Worm (Caenorhabditis elegans): Measurements from ENCODE around the gene srt-55.

The srt-55 gene

ce11 chrIII:10106390-10106789 lies at the start of gene srt-55:
Gene srt-55, minus strand, starts transcription at chrIII:10106490.
- TF ChIP-seq him-1 (tag; optimal IDR thresholded peaks at IDR 0.05), result no peak
- no peak for TF ChIP-seq W03F9.2 (tag; optimal IDR thresholded peaks at IDR 0.05)
- TF ChIP-seq dao-5 (tag; optimal IDR thresholded peaks at IDR 0.05), result no peak

ce11 chrIII:10154993-10155392 lies 48.7 kb upstream of the srt-55 start:
- no peak for TF ChIP-seq him-1 (tag; optimal IDR thresholded peaks at IDR 0.05)

- TF ChIP-seq him-1 (tag; optimal IDR thresholded peaks at IDR 0.05), result peak; percentile 50
- TF ChIP-seq dao-5 (tag; optimal IDR thresholded peaks at IDR 0.05), result no peak
Observed at ce11 chrIII:10153003-10153402, 46.7 kb upstream of the srt-55 start.

- TF ChIP-seq W03F9.2 (tag; optimal IDR thresholded peaks at IDR 0.05) (no peak), him-1 (tag; optimal IDR thresholded peaks at IDR 0.05) (no peak), dao-5 (tag; optimal IDR thresholded peaks at IDR 0.05) (no peak)
Observed at ce11 chrIII:10152495-10152894, 46.2 kb upstream of the srt-55 start, which contains the start of gene nac-3. Gene nac-3, plus strand, starts transcription at chrIII:10152795.

- TF ChIP-seq W03F9.2 (tag; optimal IDR thresholded peaks at IDR 0.05), result no peak
- TF ChIP-seq him-1 (tag; optimal IDR thresholded peaks at IDR 0.05), result peak; percentile 70
- no peak for TF ChIP-seq dao-5 (tag; optimal IDR thresholded peaks at IDR 0.05)
Observed at ce11 chrIII:10151719-10152118, 45.4 kb upstream of the srt-55 start.

- TF ChIP-seq W03F9.2 (tag; optimal IDR thresholded peaks at IDR 0.05) (no peak), him-1 (tag; optimal IDR thresholded peaks at IDR 0.05) (peak; percentile 3), dao-5 (tag; optimal IDR thresholded peaks at IDR 0.05) (no peak)
Observed at ce11 chrIII:10150710-10151109, 44.4 kb upstream of the srt-55 start.

- TF ChIP-seq dao-5 (tag; optimal IDR thresholded peaks at IDR 0.05) (no peak), W03F9.2 (tag; optimal IDR thresholded peaks at IDR 0.05) (no peak), him-1 (tag; optimal IDR thresholded peaks at IDR 0.05) (no peak)
Observed at ce11 chrIII:10149910-10150309, 43.6 kb upstream of the srt-55 start.

- TF ChIP-seq him-1 (tag; optimal IDR thresholded peaks at IDR 0.05) (no peak), dao-5 (tag; optimal IDR thresholded peaks at IDR 0.05) (no peak), W03F9.2 (tag; optimal IDR thresholded peaks at IDR 0.05) (no peak)
Observed at ce11 chrIII:10146701-10147100, 40.4 kb upstream of the srt-55 start, which contains the start of gene K08E5.1. Gene K08E5.1, minus strand, starts transcription at chrIII:10146801.

- TF ChIP-seq him-1 (tag; optimal IDR thresholded peaks at IDR 0.05) (no peak), dao-5 (tag; optimal IDR thresholded peaks at IDR 0.05) (no peak), W03F9.2 (tag; optimal IDR thresholded peaks at IDR 0.05) (no peak)
Observed at ce11 chrIII:10140732-10141131, 34.4 kb upstream of the srt-55 start, which contains the start of gene K08E5.6. Gene K08E5.6, plus strand, starts transcription at chrIII:10141032.

- no peak for TF ChIP-seq W03F9.2 (tag; optimal IDR thresholded peaks at IDR 0.05)
Observed at ce11 chrIII:10136778-10137177, 30.5 kb upstream of the srt-55 start, which contains the start of gene ZK1128.7. Gene ZK1128.7, plus strand, starts transcription at chrIII:10137006.

ce11 chrIII:10134517-10134916 lies 28.2 kb upstream of the srt-55 start:
- TF ChIP-seq W03F9.2 (tag; optimal IDR thresholded peaks at IDR 0.05) (no peak), him-1 (tag; optimal IDR thresholded peaks at IDR 0.05) (no peak), dao-5 (tag; optimal IDR thresholded peaks at IDR 0.05) (no peak)

- TF ChIP-seq W03F9.2 (tag; optimal IDR thresholded peaks at IDR 0.05), result no peak
- no peak for TF ChIP-seq dao-5 (tag; optimal IDR thresholded peaks at IDR 0.05)
- no peak for TF ChIP-seq him-1 (tag; optimal IDR thresholded peaks at IDR 0.05)
Observed at ce11 chrIII:10132495-10133450, 26.5 kb upstream of the srt-55 start.

- TF ChIP-seq dao-5 (tag; optimal IDR thresholded peaks at IDR 0.05), result no peak
Observed at ce11 chrIII:10126375-10126774, 20.1 kb upstream of the srt-55 start.

- TF ChIP-seq dao-5 (tag; optimal IDR thresholded peaks at IDR 0.05) (no peak), him-1 (tag; optimal IDR thresholded peaks at IDR 0.05) (peak; percentile 38)
Observed at ce11 chrIII:10123586-10124233, 17.4 kb upstream of the srt-55 start, which contains the start of gene ttll-4. Gene ttll-4, plus strand, starts transcription at chrIII:10124183.
